Fruit fly (Drosophila melanogaster): ENCODE data around the gene CG46412.

- TF ChIP-seq kay (GFP tag; ENCODE audit: borderline replicate concordance) = peak; percentile 72
- no peak for TF ChIP-seq Clk (GFP tag; optimal IDR thresholded peaks at IDR 0.05)
- no peak for TF ChIP-seq CG5204 (GFP tag; optimal IDR thresholded peaks at IDR 0.05)
- no peak for TF ChIP-seq tj (GFP tag; optimal IDR thresholded peaks at IDR 0.05)
- no peak for TF ChIP-seq toe (GFP tag; optimal IDR thresholded peaks at IDR 0.05)
- TF ChIP-seq CG14711 (tag; optimal IDR thresholded peaks at IDR 0.05) = no peak
- TF ChIP-seq cnc (optimal IDR thresholded peaks at IDR 0.05) = no peak
- TF ChIP-seq Crg-1 (GFP tag; optimal IDR thresholded peaks at IDR 0.05) = no peak
Observed at dm6 chr3L:11543681-11544299, 20.1 kb downstream of the CG46412 start.
